Fruit fly (Drosophila melanogaster) whole organism, embryonic: ENCODE data around the gene CG31559.

ENCODE experiments used
- ATbp ChIP-seq: fragments of 200-800 bp; sonication (Bioruptor generic); optimal IDR thresholded peaks from 2 replicates; lab custom pipeline; 2017; ENCODE audit warnings: missing biosample characterization, mild to moderate bottlenecking, missing genetic modification characterization, missing genetic modification reagents
- BtbVII ChIP-seq: fragments of 200-800 bp; sonication (Bioruptor generic); optimal IDR thresholded peaks from 3 replicates; lab custom pipeline; 2017; ENCODE audit warnings: missing biosample characterization, mild to moderate bottlenecking, missing genetic modification characterization
- CG10209 ChIP-seq: fragments of 200-800 bp; sonication (Bioruptor generic); optimal IDR thresholded peaks from 3 replicates; lab custom pipeline; 2017; ENCODE audit warnings: missing biosample characterization, mild to moderate bottlenecking, missing genetic modification characterization, missing genetic modification reagents
- CG10543 ChIP-seq: fragments of 200-800 bp; sonication (Bioruptor generic); optimal IDR thresholded peaks from 3 replicates; lab custom pipeline; 2017; ENCODE audit warnings: missing biosample characterization, mild to moderate bottlenecking, missing genetic modification characterization, moderate library complexity
- CG11456 ChIP-seq: fragments of 200-800 bp; sonication (Bioruptor generic); IDR thresholded peaks from 3 replicates; pipeline ENCODE4 v1.3.6; 2022; ENCODE audit warnings: missing biosample characterization, missing genetic modification characterization
- CG12071 ChIP-seq: fragments of 200-800 bp; sonication (Bioruptor generic); optimal IDR thresholded peaks from 3 replicates; lab custom pipeline; 2018; ENCODE audit warnings: missing biosample characterization, mild to moderate bottlenecking, missing genetic modification characterization
- CG12104 ChIP-seq: fragments of 200-800 bp; sonication (Bioruptor generic); optimal IDR thresholded peaks from 3 replicates; lab custom pipeline; 2016; ENCODE audit warnings: missing biosample characterization, missing genetic modification characterization
- CG12942 ChIP-seq: fragments of 200-800 bp; sonication (Bioruptor generic); optimal IDR thresholded peaks from 3 replicates; lab custom pipeline; 2016; ENCODE audit warnings: missing biosample characterization, missing genetic modification characterization
- CG13424 ChIP-seq: fragments of 200-800 bp; sonication (Bioruptor generic); optimal IDR thresholded peaks from 2 replicates; lab custom pipeline; 2019; ENCODE audit warnings: missing biosample characterization, mild to moderate bottlenecking, missing genetic modification characterization, moderate library complexity
- CG13894 ChIP-seq: fragments of 200-800 bp; sonication (Bioruptor generic); optimal IDR thresholded peaks from 3 replicates; lab custom pipeline; 2018; ENCODE audit warnings: missing biosample characterization, mild to moderate bottlenecking, missing genetic modification characterization, moderate library complexity
- CG14014 ChIP-seq: fragments of 200-800 bp; sonication (Bioruptor generic); IDR thresholded peaks from 2 replicates; pipeline ENCODE4 v1.3.6; 2022; ENCODE audit warnings: missing biosample characterization, missing genetic modification characterization
- CG1603 ChIP-seq: fragments of 200-800 bp; sonication (Bioruptor generic); optimal IDR thresholded peaks from 2 replicates; lab custom pipeline; 2019; ENCODE audit warnings: missing biosample characterization, mild to moderate bottlenecking, missing genetic modification characterization, moderate library complexity
- CG17385 ChIP-seq: fragments of 200-800 bp; sonication (Bioruptor generic); optimal IDR thresholded peaks from 3 replicates; lab custom pipeline; 2018; ENCODE audit warnings: missing biosample characterization, mild to moderate bottlenecking, missing genetic modification characterization
- CG18599 ChIP-seq: fragments of 200-800 bp; sonication (Bioruptor generic); optimal IDR thresholded peaks from 3 replicates; lab custom pipeline; 2017; ENCODE audit warnings: missing biosample characterization, missing genetic modification characterization, mild to moderate bottlenecking, moderate library complexity, missing genetic modification reagents
- CG18619 ChIP-seq: fragments of 200-800 bp; sonication (Bioruptor generic); optimal IDR thresholded peaks from 3 replicates; lab custom pipeline; 2017; ENCODE audit warnings: missing biosample characterization, mild to moderate bottlenecking, missing genetic modification characterization
- CG2678 ChIP-seq: fragments of 200-800 bp; sonication (Bioruptor generic); optimal IDR thresholded peaks from 3 replicates; lab custom pipeline; 2019; ENCODE audit warnings: missing biosample characterization, mild to moderate bottlenecking, missing genetic modification characterization, moderate library complexity
- CG3281 ChIP-seq: fragments of 200-800 bp; sonication (Bioruptor generic); optimal IDR thresholded peaks from 3 replicates; lab custom pipeline; 2017; ENCODE audit warnings: missing biosample characterization, mild to moderate bottlenecking, missing genetic modification characterization
- CG34224 ChIP-seq: fragments of 200-800 bp; sonication (Bioruptor generic); IDR thresholded peaks from 3 replicates; pipeline ENCODE4 v1.3.6; 2022; ENCODE audit warnings: missing biosample characterization, missing genetic modification characterization; ENCODE audit not compliant: partially characterized antibody
- CG4404 ChIP-seq: fragments of 200-800 bp; sonication (Bioruptor generic); IDR thresholded peaks from 2 replicates; pipeline ENCODE4 v1.3.6; 2022; ENCODE audit warnings: missing biosample characterization, missing genetic modification characterization
- CG6689 ChIP-seq: fragments of 200-800 bp; sonication (Bioruptor generic); IDR thresholded peaks from 2 replicates; pipeline ENCODE4 v1.3.6; 2022; ENCODE audit warnings: missing biosample characterization, missing genetic modification characterization
- CG9727 ChIP-seq: fragments of 200-800 bp; sonication (Bioruptor generic); optimal IDR thresholded peaks from 3 replicates; lab custom pipeline; 2017; ENCODE audit warnings: missing biosample characterization, mild to moderate bottlenecking, missing genetic modification characterization
- CrebB ChIP-seq: fragments of 200-800 bp; sonication (Bioruptor generic); optimal IDR thresholded peaks from 3 replicates; lab custom pipeline; 2018; ENCODE audit warnings: missing biosample characterization, mild to moderate bottlenecking, missing genetic modification characterization
- Elba2 ChIP-seq: fragments of 200-800 bp; sonication (Bioruptor generic); optimal IDR thresholded peaks from 3 replicates; lab custom pipeline; 2016; ENCODE audit warnings: missing biosample characterization, missing genetic modification characterization
- Fer3 ChIP-seq: fragments of 200-800 bp; sonication (Bioruptor generic); optimal IDR thresholded peaks from 2 replicates; lab custom pipeline; 2018; ENCODE audit warnings: missing biosample characterization, mild to moderate bottlenecking, missing genetic modification characterization, moderate library complexity
- HmgZ ChIP-seq: fragments of 200-800 bp; sonication (Bioruptor generic); optimal IDR thresholded peaks from 2 replicates; lab custom pipeline; 2018; ENCODE audit warnings: missing biosample characterization, mild to moderate bottlenecking, missing genetic modification characterization
- Hmr ChIP-seq: fragments of 200-800 bp; sonication (Bioruptor generic); optimal IDR thresholded peaks from 3 replicates; lab custom pipeline; 2017; ENCODE audit warnings: mild to moderate bottlenecking, missing biosample characterization, missing genetic modification reagents, missing genetic modification characterization
- MTF-1 ChIP-seq: fragments of 200-800 bp; sonication (Bioruptor generic); optimal IDR thresholded peaks from 2 replicates; lab custom pipeline; 2018; ENCODE audit warnings: missing biosample characterization, mild to moderate bottlenecking, missing genetic modification characterization, borderline replicate concordance
- Meics ChIP-seq: fragments of 200-800 bp; sonication (Bioruptor generic); optimal IDR thresholded peaks from 2 replicates; lab custom pipeline; 2017; ENCODE audit warnings: missing biosample characterization, mild to moderate bottlenecking, missing genetic modification characterization
- Myb ChIP-seq: fragments of 200-800 bp; sonication (Bioruptor generic); optimal IDR thresholded peaks from 2 replicates; lab custom pipeline; 2016; ENCODE audit warnings: missing biosample characterization, missing genetic modification characterization
- Rfx ChIP-seq: fragments of 200-800 bp; sonication (Bioruptor generic); IDR thresholded peaks from 2 replicates; pipeline ENCODE4 v1.3.6; 2022; ENCODE audit warnings: missing biosample characterization, missing genetic modification characterization
- Sox102F ChIP-seq: fragments of 200-800 bp; sonication (Bioruptor generic); optimal IDR thresholded peaks from 2 replicates; lab custom pipeline; 2018; ENCODE audit warnings: missing biosample characterization, mild to moderate bottlenecking, missing genetic modification characterization, moderate library complexity
- ara ChIP-seq: fragments of 200-800 bp; sonication (Bioruptor generic); IDR thresholded peaks from 2 replicates; pipeline ENCODE4 v1.3.6; 2022; ENCODE audit warnings: missing biosample characterization, missing genetic modification characterization
- bab2 ChIP-seq: fragments of 200-800 bp; sonication (Bioruptor generic); optimal IDR thresholded peaks from 2 replicates; lab custom pipeline; 2016; ENCODE audit warnings: missing biosample characterization, missing genetic modification characterization
- cad ChIP-seq: fragments of >200 bp; optimal IDR thresholded peaks from 2 replicates; lab custom pipeline; 2017; ENCODE audit warnings: missing biosample characterization, missing genetic modification characterization
- exex ChIP-seq: fragments of 200-800 bp; sonication (Bioruptor generic); optimal IDR thresholded peaks from 4 replicates; lab custom pipeline; 2018; ENCODE audit warnings: missing biosample characterization, mild to moderate bottlenecking, missing genetic modification characterization, moderate library complexity
- kni ChIP-seq: fragments of 200-800 bp; sonication (Bioruptor generic); optimal IDR thresholded peaks from 3 replicates; lab custom pipeline; 2017; ENCODE audit warnings: mild to moderate bottlenecking, missing biosample characterization, missing genetic modification reagents, missing genetic modification characterization
- maf-S ChIP-seq: fragments of 200-800 bp; sonication (Bioruptor generic); optimal IDR thresholded peaks from 2 replicates; lab custom pipeline; 2016; ENCODE audit warnings: missing biosample characterization, missing genetic modification characterization
- nau ChIP-seq: fragments of 200-800 bp; sonication (Bioruptor generic); optimal IDR thresholded peaks from 3 replicates; lab custom pipeline; 2017; ENCODE audit warnings: missing biosample characterization, mild to moderate bottlenecking, missing genetic modification characterization, missing genetic modification reagents
- otp ChIP-seq: fragments of 200-800 bp; sonication (Bioruptor generic); IDR thresholded peaks from 3 replicates; pipeline ENCODE4, ENCODE4 v1.3.6; 2022; ENCODE audit warnings: missing biosample characterization, missing genetic modification characterization
- rib ChIP-seq: fragments of 200-800 bp; sonication (Bioruptor generic); IDR thresholded peaks from 2 replicates; pipeline ENCODE4 v1.3.6; 2022; ENCODE audit warnings: missing biosample characterization, missing genetic modification characterization
- sc ChIP-seq, 3 experiments: fragments of >200 bp in 2 of 3; fragments of 200-800 bp in 1 of 3; sonication (Bioruptor generic) in 1 of 3; optimal IDR thresholded peaks; 2 replicates in 2 of 3; 3 replicates in 1 of 3; lab custom pipeline; 2017; ENCODE audit warnings: mild to moderate bottlenecking in 1 of 3, missing biosample characterization in 1 of 3, missing genetic modification characterization in 1 of 3, missing genetic modification reagents in 1 of 3
- slou ChIP-seq: fragments of 200-800 bp; sonication (Bioruptor generic); optimal IDR thresholded peaks from 3 replicates; lab custom pipeline; 2016; ENCODE audit warnings: missing biosample characterization, missing genetic modification characterization
- sr ChIP-seq: fragments of 200-800 bp; sonication (Bioruptor generic); IDR thresholded peaks from 3 replicates; pipeline ENCODE4 v1.3.6; 2022; ENCODE audit warnings: missing biosample characterization, missing genetic modification characterization
- ssp ChIP-seq: fragments of 200-800 bp; sonication (Bioruptor generic); IDR thresholded peaks from 2 replicates; pipeline ENCODE4 v1.3.6; 2022; ENCODE audit warnings: missing biosample characterization, missing genetic modification characterization
- sug ChIP-seq: fragments of 200-800 bp; optimal IDR thresholded peaks from 2 replicates; lab custom pipeline; 2019; ENCODE audit warnings: missing biosample characterization, mild to moderate bottlenecking, missing genetic modification characterization, moderate library complexity
- unpg ChIP-seq: fragments of 200-800 bp; sonication (Bioruptor generic); optimal IDR thresholded peaks from 3 replicates; lab custom pipeline; 2018; ENCODE audit warnings: missing biosample characterization, mild to moderate bottlenecking, missing genetic modification characterization, moderate library complexity
- wdn ChIP-seq: fragments of 200-800 bp; sonication (Bioruptor generic); IDR thresholded peaks from 2 replicates; pipeline ENCODE4 v1.3.6; 2022; ENCODE audit warnings: missing biosample characterization, missing genetic modification characterization
- wek ChIP-seq: fragments of 200-800 bp; sonication (Bioruptor generic); optimal IDR thresholded peaks from 3 replicates; lab custom pipeline; 2018; ENCODE audit warnings: missing biosample characterization, mild to moderate bottlenecking, missing genetic modification characterization, moderate library complexity
- zen ChIP-seq: fragments of 200-800 bp; sonication (Bioruptor generic); optimal IDR thresholded peaks from 3 replicates; lab custom pipeline; 2018; ENCODE audit warnings: missing biosample characterization, mild to moderate bottlenecking, missing genetic modification characterization, moderate library complexity

The CG31559 gene

dm6 chr3R:6182511-6182910 lies 25.5 kb upstream of the CG31559 start (continued):
- TF ChIP-seq ssp (GFP tag; lab: Robert Waterston, UW) (no peak), CG10209 (GFP tag; lab: Kevin White, UChicago) (peak; percentile 26), CG6689 (no peak), wek (peak; percentile 42), maf-S (GFP tag; lab: Kevin White, UChicago) (no peak), CG13424 (peak; percentile 19), CG4404 (GFP tag; lab: Robert Waterston, UW) (no peak), kni (GFP tag; lab: Kevin White, UChicago) (peak; percentile 1), Meics (peak; percentile 31), CG12942 (peak; percentile 5), ara (GFP tag; lab: Robert Waterston, UW) (peak; percentile 47; the same call in 1 of the 2 replicates), sug (tag; lab: Kevin White, UChicago) (peak; percentile 38), slou (GFP tag; lab: Kevin White, UChicago) (no peak), CG12104 (GFP tag; lab: Kevin White, UChicago) (no peak), CG18599 (GFP tag; lab: Kevin White, UChicago) (peak; percentile 36), exex (tag; lab: Kevin White, UChicago) (no peak), Sox102F (peak; percentile 43), cad (GFP tag; lab: Kevin White, UChicago) (no peak), Elba2 (GFP tag; lab: Kevin White, UChicago) (no peak), zen (tag; lab: Kevin White, UChicago) (no peak), wdn (GFP tag; lab: Robert Waterston, UW) (0 out of 2 replicates have a peak, but pooled peaks have one; percentile 14), Myb (GFP tag; lab: Kevin White, UChicago) (no peak), Hmr (GFP tag; lab: Kevin White, UChicago) (peak; percentile 44), CG11456 (GFP tag; lab: Robert Waterston, UW) (0 out of 3 replicates have a peak, but pooled peaks have one; percentile 46), nau (peak; percentile 52), CG12071 (GFP tag; lab: Kevin White, UChicago) (peak; percentile 42), unpg (GFP tag; lab: Kevin White, UChicago) (peak; percentile 21), CG34224 (GFP tag; lab: Robert Waterston, UW) (no peak), CG1603 (tag; lab: Kevin White, UChicago) (peak; percentile 35), Rfx (GFP tag; lab: Robert Waterston, UW) (peak; percentile 26; the same call in 1 of the 2 replicates), CG3281 (GFP tag; lab: Kevin White, UChicago) (peak; percentile 44), CG10543 (GFP tag; lab: Kevin White, UChicago) (peak; percentile 26), sr (GFP tag; lab: Robert Waterston, UW) (0 out of 3 replicates have a peak, but pooled peaks have one; percentile 38), rib (GFP tag; lab: Robert Waterston, UW) (no peak), CrebB (tag; lab: Kevin White, UChicago) (peak; percentile 42), CG14014 (GFP tag; lab: Robert Waterston, UW) (peak; percentile 46; the same call in 1 of the 2 replicates), CG17385 (peak; percentile 12), BtbVII (GFP tag; lab: Kevin White, UChicago) (peak; percentile 40), bab2 (GFP tag; lab: Kevin White, UChicago) (peak; percentile 36), MTF-1 (GFP tag; lab: Kevin White, UChicago) (peak; percentile 50), CG2678 (tag; lab: Kevin White, UChicago) (peak; percentile 57), Fer3 (peak; percentile 15), CG9727 (GFP tag; lab: Kevin White, UChicago) (peak; percentile 5), CG13894 (tag; lab: Kevin White, UChicago) (no peak), HmgZ (peak; percentile 23), ATbp (peak; percentile 71), sc (optimal IDR thresholded peaks at IDR 0.05; lab: Kevin White, UChicago) (no peak), sc (GFP tag; optimal IDR thresholded peaks at IDR 0.05; lab: Kevin White, UChicago) (peak; percentile 21), CG18619 (GFP tag; lab: Kevin White, UChicago) (peak; percentile 19), otp (0 out of 3 replicates have a peak, but pooled peaks have one; percentile 36)
